Worm (Caenorhabditis elegans): ENCODE measurements around the gene srlf-1.

The srlf-1 gene

DNA sequence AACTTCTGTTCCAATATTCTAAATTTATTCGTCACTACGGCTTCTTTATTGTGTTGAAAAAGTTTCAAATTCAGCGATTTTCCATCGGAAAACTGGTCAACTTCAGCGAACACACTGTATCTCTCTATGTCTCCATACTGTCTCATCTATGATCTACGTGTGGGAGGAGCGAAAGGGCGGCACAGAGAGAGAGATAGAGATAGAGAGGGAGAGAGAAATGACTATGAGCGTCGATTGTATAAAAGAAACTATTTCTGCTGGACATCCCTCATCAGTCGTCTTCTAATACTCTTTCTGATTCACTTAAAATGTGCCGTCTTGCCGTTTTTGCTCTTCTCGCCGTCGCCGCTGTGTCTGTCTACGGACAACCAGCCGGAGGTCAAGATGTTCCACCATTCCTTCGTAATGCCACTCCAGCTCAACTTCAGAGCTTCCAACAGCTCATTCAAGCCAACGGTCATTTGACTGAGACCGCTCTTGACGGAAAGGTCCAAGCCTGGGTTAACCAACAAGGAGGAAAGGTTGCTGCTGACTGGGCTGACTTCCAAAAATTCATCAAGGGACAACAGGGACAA lies at the start of gene srlf-1:
Gene srlf-1, plus strand, starts transcription at position 268 of the 575 bp plus-strand sequence.
- TF ChIP-seq elt-1 (tag; optimal IDR thresholded peaks at IDR 0.05; ENCODE audit: borderline replicate concordance, insufficient read depth) (no peak), sptf-1 (tag; optimal IDR thresholded peaks at IDR 0.05) (no peak), mep-1 (tag; optimal IDR thresholded peaks at IDR 0.05) (no peak), ztf-11 (tag; optimal IDR thresholded peaks at IDR 0.05) (no peak), snpc-4 (tag; optimal IDR thresholded peaks at IDR 0.05) (no peak), drap-1 (GFP tag; optimal IDR thresholded peaks at IDR 0.05) (no peak), mab-5 (tag; optimal IDR thresholded peaks at IDR 0.05) (no peak), unc-39 (tag; optimal IDR thresholded peaks at IDR 0.05) (no peak), cnd-1 (tag; optimal IDR thresholded peaks at IDR 0.05) (no peak), nhr-2 (tag; optimal IDR thresholded peaks at IDR 0.05) (no peak), ces-1 (GFP tag; optimal IDR thresholded peaks at IDR 0.05) (no peak), lsy-2 (tag; optimal IDR thresholded peaks at IDR 0.05) (no peak), elt-3 (tag; optimal IDR thresholded peaks at IDR 0.05) (no peak), zip-8 (tag; optimal IDR thresholded peaks at IDR 0.05) (no peak)

DNA sequence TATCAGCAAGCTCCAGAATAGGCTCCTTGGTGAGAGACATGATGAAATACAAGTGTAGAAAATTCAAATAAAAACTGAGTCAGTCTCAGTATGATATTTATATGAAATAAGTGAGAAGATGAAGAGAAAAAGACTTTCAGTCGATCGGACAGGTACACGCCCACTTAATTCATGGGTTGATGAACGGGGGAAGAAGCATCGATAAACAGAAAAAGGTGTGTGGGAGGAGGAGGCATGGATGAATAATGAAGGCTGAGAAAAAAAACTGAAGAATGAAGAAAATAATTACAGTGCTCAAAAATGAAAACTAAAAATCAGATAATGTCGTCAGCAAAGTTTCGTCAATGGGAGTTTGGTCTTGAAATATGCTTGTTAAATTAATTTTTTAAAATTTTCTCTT lies 36.9 kb upstream of the srlf-1 start, which contains the start of gene trx-1:
Gene trx-1, minus strand, starts transcription at position 101 of the 400 bp plus-strand sequence.
- TF ChIP-seq zip-8 (tag; optimal IDR thresholded peaks at IDR 0.05) (no peak), sem-2 (GFP tag; optimal IDR thresholded peaks at IDR 0.05) (no peak), unc-120 (tag; optimal IDR thresholded peaks at IDR 0.05; ENCODE audit: poor library complexity, severe bottlenecking) (no peak), nhr-12 (tag; optimal IDR thresholded peaks at IDR 0.05) (no peak), elt-3 (tag; optimal IDR thresholded peaks at IDR 0.05) (no peak), M03D4.4 (tag; optimal IDR thresholded peaks at IDR 0.05) (no peak), ces-1 (GFP tag; optimal IDR thresholded peaks at IDR 0.05) (no peak), mep-1 (tag; optimal IDR thresholded peaks at IDR 0.05) (no peak), nhr-2 (tag; optimal IDR thresholded peaks at IDR 0.05) (no peak), nhr-28 (tag; optimal IDR thresholded peaks at IDR 0.05) (no peak), cnd-1 (tag; optimal IDR thresholded peaks at IDR 0.05) (no peak)

DNA sequence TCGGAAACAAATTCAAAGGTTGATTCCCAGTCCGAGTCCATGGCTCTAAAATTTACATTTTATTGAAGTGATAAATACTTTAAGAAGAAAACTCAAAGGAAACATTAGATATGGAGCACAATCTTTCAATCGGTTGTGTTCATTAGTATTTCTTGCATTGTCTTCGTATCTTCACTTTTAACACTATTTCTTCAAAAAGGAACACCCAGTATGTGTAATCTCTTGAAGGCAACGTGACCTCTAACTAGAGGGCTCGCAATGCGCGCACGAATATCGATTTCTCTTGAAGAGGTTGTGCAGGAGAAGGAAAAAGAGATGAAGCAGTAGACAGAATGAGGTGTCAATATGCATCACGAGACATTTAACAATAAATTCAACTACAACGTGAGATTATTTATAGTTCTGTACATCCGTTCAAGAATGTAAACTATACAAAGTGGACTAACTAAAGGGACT lies 35.2 kb upstream of the srlf-1 start, which contains the start of the genes B0228.6 and B0228.1:
Gene B0228.6, minus strand, starts transcription at position 51 of the 456 bp plus-strand sequence.
Gene B0228.1, plus strand, starts transcription at position 228 of the 456 bp plus-strand sequence.
- TF ChIP-seq ceh-39 (tag; optimal IDR thresholded peaks at IDR 0.05) (peak; percentile 55), elt-1 (tag; optimal IDR thresholded peaks at IDR 0.05; ENCODE audit: borderline replicate concordance, insufficient read depth) (no peak), blmp-1 (tag; optimal IDR thresholded peaks at IDR 0.05) (no peak), unc-120 (tag; optimal IDR thresholded peaks at IDR 0.05; ENCODE audit: poor library complexity, severe bottlenecking) (peak; percentile 50), M03D4.4 (tag; optimal IDR thresholded peaks at IDR 0.05) (no peak)

DNA sequence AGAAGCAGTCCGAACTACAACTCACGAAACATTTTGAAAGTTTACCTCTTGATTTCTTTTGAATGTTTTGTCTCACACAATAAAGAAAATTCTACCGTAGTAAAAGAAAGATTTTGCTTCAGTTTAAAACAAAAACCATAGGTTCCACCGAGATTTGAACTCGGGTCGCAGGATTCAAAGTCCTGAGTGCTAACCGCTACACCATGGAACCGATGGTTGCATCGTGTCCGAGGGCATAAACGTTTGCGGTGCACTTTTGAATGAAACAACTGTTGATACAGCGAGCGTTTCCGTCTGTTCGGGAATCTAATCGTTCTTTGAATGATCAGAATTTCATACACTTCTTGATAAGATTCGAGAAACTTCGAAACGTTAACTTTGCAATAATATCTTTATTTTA lies 33.6 kb upstream of the srlf-1 start:
- TF ChIP-seq unc-62 (GFP tag; optimal IDR thresholded peaks at IDR 0.05) (peak; percentile 1), hlh-1 (tag; optimal IDR thresholded peaks at IDR 0.05) (peak; percentile 36), bed-3 (GFP tag; optimal IDR thresholded peaks at IDR 0.05) (peak; percentile 8), ceh-83 (GFP tag; optimal IDR thresholded peaks at IDR 0.05) (peak; percentile 66), M03D4.4 (tag; optimal IDR thresholded peaks at IDR 0.05) (peak; percentile 29), flh-1 (GFP tag; optimal IDR thresholded peaks at IDR 0.05) (peak; percentile 18), mls-2 (tag; optimal IDR thresholded peaks at IDR 0.05) (no peak), ztf-11 (tag; optimal IDR thresholded peaks at IDR 0.05) (no peak), nhr-2 (tag; optimal IDR thresholded peaks at IDR 0.05) (no peak), unc-120 (tag; optimal IDR thresholded peaks at IDR 0.05; ENCODE audit: poor library complexity, severe bottlenecking) (no peak), drap-1 (GFP tag; optimal IDR thresholded peaks at IDR 0.05) (peak; percentile 48)

DNA sequence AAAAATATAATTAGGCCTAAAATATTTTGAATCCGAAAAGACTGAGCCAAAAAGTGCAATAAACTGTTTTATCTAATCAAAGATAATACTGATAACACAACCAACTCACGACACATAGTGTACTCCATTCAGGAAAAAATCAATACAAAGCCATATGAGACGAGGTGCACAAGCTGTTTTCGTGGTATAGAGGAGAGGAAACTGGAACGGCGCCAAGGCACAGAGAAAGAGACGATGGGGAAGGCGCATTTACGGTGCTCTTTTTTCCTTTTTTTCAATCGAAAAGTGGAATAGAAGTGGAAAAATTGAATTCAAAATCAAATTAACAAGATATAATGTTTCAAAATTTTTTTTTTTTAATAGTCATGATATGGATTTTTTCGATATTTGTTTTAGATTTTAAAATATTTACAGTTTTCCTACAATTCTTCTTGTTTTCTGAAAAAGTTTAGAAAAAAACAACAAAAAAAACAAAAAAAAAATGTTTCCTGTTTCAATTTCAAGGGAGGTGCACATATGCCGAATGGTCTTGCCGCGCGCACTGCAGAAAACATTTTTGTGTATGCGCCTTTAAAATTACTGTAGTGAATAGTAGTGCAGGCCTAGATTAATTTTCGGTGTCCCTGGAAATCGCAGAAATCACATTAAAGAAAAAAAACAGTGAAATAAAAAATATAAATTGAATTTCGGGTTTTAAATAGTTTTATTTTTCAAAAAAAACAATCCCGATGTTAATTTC lies 31.8 kb upstream of the srlf-1 start, which contains the start of gene B0228.7:
Gene B0228.7, minus strand, starts transcription at position 627 of the 739 bp plus-strand sequence.
- TF ChIP-seq nhr-237 (tag; optimal IDR thresholded peaks at IDR 0.05) (no peak), pha-4 (tag; optimal IDR thresholded peaks at IDR 0.05) (no peak), ceh-83 (GFP tag; optimal IDR thresholded peaks at IDR 0.05) (no peak)
